Worm (Caenorhabditis elegans): Measurements from ENCODE around the gene T10G3.4.
A peak's percentile ranks its signal among the peaks of the same experiment; 100 is the strongest.

Gene T10G3.4

DNA sequence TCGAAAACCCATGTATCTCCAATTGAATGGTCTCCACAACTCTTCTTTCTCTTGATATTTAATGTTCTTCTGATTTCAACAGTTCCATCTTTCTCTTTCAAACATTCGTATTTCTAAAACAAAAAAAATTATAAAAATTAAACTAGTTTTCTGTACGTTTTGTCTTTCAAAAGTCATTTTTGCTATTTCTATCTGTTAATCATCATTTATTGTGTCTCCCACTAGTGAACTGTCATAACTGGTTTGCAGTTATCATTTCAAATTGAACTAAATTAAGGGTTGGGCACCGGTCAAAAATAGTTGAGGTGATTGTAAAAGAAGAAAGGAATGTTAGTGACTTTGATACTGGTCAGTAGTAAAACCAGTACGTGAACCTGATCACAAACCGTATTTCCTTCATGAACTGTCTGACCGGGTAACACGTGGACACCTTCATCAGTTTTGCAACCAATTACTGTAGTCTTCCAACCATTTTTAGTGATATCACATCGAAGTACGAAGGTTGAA, 4.1 kb upstream of the T10G3.4 start:
- no peak for TF ChIP-seq cnd-1 (tag; optimal IDR thresholded peaks at IDR 0.05)
- TF ChIP-seq lin-32 (GFP tag; optimal IDR thresholded peaks at IDR 0.05): no peak
- TF ChIP-seq unc-120 (tag; optimal IDR thresholded peaks at IDR 0.05; ENCODE audit: poor library complexity, severe bottlenecking): no peak
- no peak for TF ChIP-seq pha-4 (tag; optimal IDR thresholded peaks at IDR 0.05)
- TF ChIP-seq nhr-76 (tag; optimal IDR thresholded peaks at IDR 0.05): no peak
- no peak for TF ChIP-seq ces-1 (GFP tag; optimal IDR thresholded peaks at IDR 0.05)
- TF ChIP-seq mep-1 (tag; optimal IDR thresholded peaks at IDR 0.05): no peak
- TF ChIP-seq snpc-4 (tag; optimal IDR thresholded peaks at IDR 0.05): no peak
- no peak for TF ChIP-seq sptf-1 (tag; optimal IDR thresholded peaks at IDR 0.05)
- no peak for TF ChIP-seq ceh-43 (GFP tag; optimal IDR thresholded peaks at IDR 0.05)
- TF ChIP-seq hlh-1 (tag; optimal IDR thresholded peaks at IDR 0.05): no peak
- TF ChIP-seq ceh-83 (GFP tag; optimal IDR thresholded peaks at IDR 0.05): no peak

DNA sequence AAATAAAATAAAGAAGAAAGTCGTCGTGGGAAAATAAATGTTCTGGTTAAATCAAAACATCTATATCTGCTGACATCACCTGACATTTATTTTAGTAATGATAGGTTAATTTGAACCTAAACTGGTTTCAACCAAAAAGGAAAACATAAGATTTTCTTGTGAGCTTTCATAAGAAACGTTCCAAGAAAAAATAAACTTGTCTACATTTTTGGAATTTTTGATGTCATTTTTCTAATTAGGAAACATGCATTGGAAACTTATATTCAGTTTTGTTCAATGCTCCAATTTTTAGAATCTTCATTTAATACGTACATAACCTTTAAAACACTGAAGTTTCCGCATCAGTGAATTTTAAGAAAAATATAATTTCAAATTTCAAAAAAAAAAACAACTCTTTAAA, 1.5 kb upstream of the T10G3.4 start:
- TF ChIP-seq lin-13 (tag; optimal IDR thresholded peaks at IDR 0.05) (no peak), zip-8 (tag; optimal IDR thresholded peaks at IDR 0.05) (no peak), hlh-1 (tag; optimal IDR thresholded peaks at IDR 0.05) (no peak), nhr-2 (tag; optimal IDR thresholded peaks at IDR 0.05) (no peak), M03D4.4 (tag; optimal IDR thresholded peaks at IDR 0.05) (no peak), lsy-2 (tag; optimal IDR thresholded peaks at IDR 0.05) (no peak), nhr-12 (tag; optimal IDR thresholded peaks at IDR 0.05) (no peak)

DNA sequence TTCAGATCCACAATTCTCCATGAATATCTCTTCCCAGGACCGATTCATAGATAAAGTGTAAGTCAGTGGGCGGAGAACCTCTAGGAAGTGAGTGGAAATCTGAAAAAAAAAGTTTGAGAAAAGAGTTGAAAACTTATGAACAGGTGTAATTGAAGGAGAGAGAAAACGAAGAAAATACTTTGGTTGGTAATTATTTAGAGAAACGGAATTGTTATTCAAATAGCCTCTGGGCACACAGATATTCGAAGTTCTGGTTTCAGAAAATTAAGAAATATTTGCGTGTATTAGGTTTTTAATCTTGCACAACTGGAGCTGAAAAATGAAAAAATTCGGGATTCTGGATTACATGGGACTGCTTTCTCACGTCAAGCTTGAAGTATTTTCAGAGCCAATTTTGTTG, 4.5 kb downstream of the T10G3.4 start, which contains the start of gene T10G3.2:
Gene T10G3.2 (minus strand): TSS at position 101 of the 400 bp plus-strand sequence.
- TF ChIP-seq M03D4.4 (tag; optimal IDR thresholded peaks at IDR 0.05) (no peak), elt-3 (tag; optimal IDR thresholded peaks at IDR 0.05) (no peak), nhr-237 (tag; optimal IDR thresholded peaks at IDR 0.05) (no peak), mls-2 (tag; optimal IDR thresholded peaks at IDR 0.05) (no peak), lin-32 (GFP tag; optimal IDR thresholded peaks at IDR 0.05) (no peak), flh-1 (GFP tag; optimal IDR thresholded peaks at IDR 0.05) (no peak), ceh-83 (GFP tag; optimal IDR thresholded peaks at IDR 0.05) (no peak)

DNA sequence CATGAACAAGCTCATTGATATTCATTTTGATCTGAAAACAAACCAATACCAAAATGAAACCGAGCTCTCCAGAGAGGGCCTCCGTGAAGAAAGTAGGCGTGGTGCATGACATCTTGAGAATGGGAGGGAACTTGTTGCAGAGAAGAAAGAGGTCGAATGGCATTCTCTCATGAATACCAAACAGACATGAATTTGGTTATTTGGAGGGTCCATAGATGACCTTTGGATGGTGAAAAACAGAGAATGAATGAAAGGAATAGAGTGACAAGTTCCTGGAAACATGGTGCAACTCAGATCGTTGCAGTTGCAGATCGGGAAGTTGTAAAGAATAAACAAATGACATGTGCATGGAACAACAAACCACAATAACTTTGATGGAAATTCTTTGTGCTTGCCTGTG, 7.9 kb downstream of the T10G3.4 start, which contains the start of gene T10G3.8:
Gene T10G3.8 (minus strand): TSS at position 101 of the 400 bp plus-strand sequence.
- TF ChIP-seq unc-62 (GFP tag; optimal IDR thresholded peaks at IDR 0.05) (no peak), nhr-2 (tag; optimal IDR thresholded peaks at IDR 0.05) (no peak), M03D4.4 (tag; optimal IDR thresholded peaks at IDR 0.05) (no peak), lsy-2 (tag; optimal IDR thresholded peaks at IDR 0.05) (no peak)

DNA sequence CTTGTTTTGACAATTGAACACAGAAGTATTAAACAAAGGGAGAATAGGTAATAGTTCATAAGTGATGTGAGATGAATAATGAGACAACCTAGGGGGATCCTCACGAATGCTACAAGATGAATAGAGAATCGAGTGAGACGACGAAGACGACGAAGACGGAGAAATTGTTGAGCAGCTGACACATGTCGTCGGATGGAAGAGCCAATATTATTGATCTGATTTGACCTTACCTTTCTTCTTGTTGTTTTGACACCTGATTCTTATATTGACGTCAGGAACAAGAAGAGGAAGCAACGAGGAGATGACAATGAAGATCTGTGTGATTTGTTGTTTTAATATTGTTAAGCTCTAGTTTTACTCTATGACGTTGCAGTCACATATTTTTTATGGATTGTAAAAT, 10.8 kb downstream of the T10G3.4 start, which contains the start of gene T10G3.1:
Gene T10G3.1 (minus strand): TSS at position 213 of the 400 bp plus-strand sequence.
- TF ChIP-seq hlh-1 (tag; optimal IDR thresholded peaks at IDR 0.05): peak; percentile 97
- no peak for TF ChIP-seq nhr-2 (tag; optimal IDR thresholded peaks at IDR 0.05)
- peak; percentile 79 for TF ChIP-seq unc-62 (GFP tag; optimal IDR thresholded peaks at IDR 0.05)

DNA sequence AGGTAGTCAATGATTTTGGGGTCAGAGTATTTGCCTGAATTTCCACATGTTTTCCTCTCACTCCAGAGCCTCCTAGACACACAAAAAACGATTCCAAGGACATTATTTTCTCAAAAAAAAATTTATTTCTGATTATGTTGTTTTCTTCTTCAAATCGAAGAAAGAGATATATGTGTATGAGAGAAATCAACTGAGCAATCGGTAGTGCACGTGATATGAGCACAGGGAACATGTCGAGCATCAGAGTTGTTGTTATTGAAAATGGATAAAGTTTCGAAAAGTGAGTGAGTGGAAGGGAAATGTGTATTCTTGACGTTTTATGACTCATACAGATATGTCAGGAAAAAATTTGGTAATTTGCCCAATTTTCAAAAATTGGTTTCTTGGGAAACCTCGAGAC, 12.2 kb downstream of the T10G3.4 start:
- TF ChIP-seq nhr-2 (tag; optimal IDR thresholded peaks at IDR 0.05): no peak
- TF ChIP-seq ztf-11 (tag; optimal IDR thresholded peaks at IDR 0.05): no peak
- TF ChIP-seq ces-1 (GFP tag; optimal IDR thresholded peaks at IDR 0.05): no peak
- no peak for TF ChIP-seq bed-3 (GFP tag; optimal IDR thresholded peaks at IDR 0.05)
- no peak for TF ChIP-seq unc-62 (GFP tag; optimal IDR thresholded peaks at IDR 0.05)
- no peak for TF ChIP-seq sem-2 (GFP tag; optimal IDR thresholded peaks at IDR 0.05)
- TF ChIP-seq lin-32 (GFP tag; optimal IDR thresholded peaks at IDR 0.05): no peak
- no peak for TF ChIP-seq zip-8 (tag; optimal IDR thresholded peaks at IDR 0.05)
- TF ChIP-seq sptf-1 (tag; optimal IDR thresholded peaks at IDR 0.05): no peak

DNA sequence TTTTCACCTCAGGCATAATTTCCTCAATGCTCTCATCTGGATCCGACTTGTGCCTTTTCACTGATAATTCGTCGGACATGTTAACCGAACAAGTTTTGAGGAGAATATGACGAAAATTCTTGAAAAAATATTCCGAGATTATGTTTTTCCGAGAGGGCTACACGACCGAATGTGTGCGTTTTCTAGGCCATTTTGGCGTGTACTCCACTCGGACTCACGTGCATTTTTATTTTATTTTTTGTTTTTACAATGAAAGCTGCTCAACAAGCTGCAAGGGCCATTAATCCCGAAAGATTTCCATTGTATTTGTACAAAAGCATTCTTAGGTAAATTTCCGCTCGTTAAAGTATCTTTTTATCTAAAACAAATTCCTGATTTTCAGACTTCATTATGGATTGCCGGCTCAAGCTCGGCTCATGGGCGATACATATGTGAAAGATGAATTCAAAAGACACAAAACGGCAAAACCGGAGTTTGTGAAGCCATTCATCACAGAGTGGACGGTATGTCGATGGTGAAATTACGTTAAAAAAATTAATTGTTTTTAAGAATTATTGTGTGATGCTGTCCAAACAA, 16.0 kb downstream of the T10G3.4 start, which contains the start of the genes F25H9.6 and F25H9.7:
Gene F25H9.6 (minus strand): TSS at position 172 of the 576 bp plus-strand sequence.
Gene F25H9.7 (plus strand): TSS at position 187 of the 576 bp plus-strand sequence.
- peak; percentile 55 for TF ChIP-seq cnd-1 (tag; optimal IDR thresholded peaks at IDR 0.05)
- no peak for TF ChIP-seq nhr-12 (tag; optimal IDR thresholded peaks at IDR 0.05)
- no peak for TF ChIP-seq bed-3 (GFP tag; optimal IDR thresholded peaks at IDR 0.05)
- no peak for TF ChIP-seq nhr-2 (tag; optimal IDR thresholded peaks at IDR 0.05)
- peak; percentile 30 for TF ChIP-seq drap-1 (GFP tag; optimal IDR thresholded peaks at IDR 0.05)
- peak; percentile 78 for TF ChIP-seq sptf-1 (tag; optimal IDR thresholded peaks at IDR 0.05)
- no peak for TF ChIP-seq snpc-4 (tag; optimal IDR thresholded peaks at IDR 0.05)
- TF ChIP-seq zip-8 (tag; optimal IDR thresholded peaks at IDR 0.05): no peak
- TF ChIP-seq ceh-39 (tag; optimal IDR thresholded peaks at IDR 0.05): no peak
- no peak for TF ChIP-seq hlh-1 (tag; optimal IDR thresholded peaks at IDR 0.05)
- peak; percentile 49 for TF ChIP-seq ces-1 (GFP tag; optimal IDR thresholded peaks at IDR 0.05)
- TF ChIP-seq mep-1 (tag; optimal IDR thresholded peaks at IDR 0.05): peak; percentile 52
- TF ChIP-seq nhr-237 (tag; optimal IDR thresholded peaks at IDR 0.05): no peak
- TF ChIP-seq lin-13 (tag; optimal IDR thresholded peaks at IDR 0.05): peak; percentile 33
